Fruit fly (Drosophila melanogaster) whole organism: ENCODE measurements around the gene CG11342.

Experiments used
- CG8478 ChIP-seq: fragments of >200 bp; optimal IDR thresholded peaks from 2 replicates; lab custom pipeline; 2018; ENCODE audit warnings: inconsistent platforms
- Dll ChIP-seq: fragments of >200 bp; optimal IDR thresholded peaks from 2 replicates; lab custom pipeline; 2017
- EcR ChIP-seq, 2 experiments: fragments of >200 bp; optimal IDR thresholded peaks; 2 replicates each; lab custom pipeline; 2017; ENCODE audit warnings: missing biosample characterization in 2 of 2, missing genetic modification characterization in 2 of 2, missing genetic modification reagents in 2 of 2
- pan ChIP-seq: fragments of >200 bp; optimal IDR thresholded peaks from 2 replicates; lab custom pipeline; 2017
- psq ChIP-seq: fragments of >200 bp; optimal IDR thresholded peaks from 2 replicates; lab custom pipeline; 2017
- usp ChIP-seq: fragments of >200 bp; optimal IDR thresholded peaks from 2 replicates; lab custom pipeline; 2017; ENCODE audit warnings: missing biosample characterization, missing genetic modification characterization, mixed read lengths

DNA sequence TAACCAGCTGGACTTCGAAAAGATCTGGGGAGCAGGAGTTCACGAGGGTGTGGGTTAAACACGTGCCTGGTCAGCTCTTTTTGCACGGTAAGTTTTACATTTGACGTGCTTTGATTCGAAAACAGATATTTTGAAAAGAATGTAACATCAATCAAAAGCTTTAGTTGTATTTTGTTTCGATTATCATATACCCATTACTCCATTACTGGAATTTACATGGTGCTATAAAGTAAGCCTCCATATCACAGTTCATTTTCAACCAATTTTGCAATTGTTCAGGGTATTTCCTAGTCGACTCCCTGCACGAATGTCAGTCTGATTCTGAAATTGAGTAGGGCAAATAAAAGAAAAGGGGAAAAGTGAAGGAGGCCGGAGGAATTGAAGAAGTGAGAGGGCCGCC, 18.4 kb downstream of the CG11342 start:
- TF ChIP-seq usp (GFP tag; lab: Kevin White, UChicago) = no peak
- no peak for TF ChIP-seq pan (lab: Kevin White, UChicago)
- TF ChIP-seq Dll (lab: Kevin White, UChicago) = no peak
- no peak for TF ChIP-seq CG8478 (lab: Kevin White, UChicago)
- TF ChIP-seq psq = no peak
- TF ChIP-seq EcR (GFP tag; optimal IDR thresholded peaks at IDR 0.05; lab: Kevin White, UChicago) = no peak
